7 fruit fly cellular contexts compared by ENCODE assay signal in genomic region chrX:13753101-13753758, dm6.
TF ChIP-seq lines count a peak whose summit lies in the region.

No protein-coding gene starts in this region.

- TF ChIP-seq CTCF in whole organism, embryonic (GFP tag; optimal IDR thresholded peaks at IDR 0.05; lab: Kevin White, UChicago): no peak

TF ChIP-seq in Kc167, 6 proteins besides CTCF, POLR2A, EP300 and RAD21:
- TF ChIP-seq Myc (optimal IDR thresholded peaks at IDR 0.05; lab: Kevin White, UChicago): no peak
- peak; percentile 36 for TF ChIP-seq psq (optimal IDR thresholded peaks at IDR 0.05; lab: Kevin White, UChicago)

TF ChIP-seq in whole organism, 6 proteins besides CTCF, POLR2A, EP300 and RAD21:
- TF ChIP-seq CG8478 (optimal IDR thresholded peaks at IDR 0.05; lab: Kevin White, UChicago) (no peak), usp (GFP tag; optimal IDR thresholded peaks at IDR 0.05; lab: Kevin White, UChicago) (no peak), Dll (optimal IDR thresholded peaks at IDR 0.05; lab: Kevin White, UChicago) (no peak), psq (optimal IDR thresholded peaks at IDR 0.05; lab: Kevin White, UChicago) (peak; percentile 36)

TF ChIP-seq in whole organism, adult, 20 proteins besides CTCF, POLR2A, EP300 and RAD21:
- TF ChIP-seq tj (GFP tag; optimal IDR thresholded peaks at IDR 0.05; lab: Kevin White, UChicago) (peak; percentile 96), Mnt (GFP tag; optimal IDR thresholded peaks at IDR 0.05; lab: Kevin White, UChicago) (no peak)

TF ChIP-seq in whole organism, embryonic, 481 proteins besides CTCF, POLR2A, EP300 and RAD21 (continues in another document):
- TF ChIP-seq nom (GFP tag; optimal IDR thresholded peaks at IDR 0.05; lab: Kevin White, UChicago): no peak
- TF ChIP-seq CG13296 (GFP tag; optimal IDR thresholded peaks at IDR 0.05; lab: Kevin White, UChicago): no peak
- no peak for TF ChIP-seq CG6689 (GFP tag; IDR thresholded peaks at IDR 0.05; lab: Robert Waterston, UW)
- no peak for TF ChIP-seq chif (GFP tag; optimal IDR thresholded peaks at IDR 0.05; lab: Kevin White, UChicago)
- TF ChIP-seq PHDP (tag; optimal IDR thresholded peaks at IDR 0.05; lab: Kevin White, UChicago): no peak
- TF ChIP-seq pros (GFP tag; optimal IDR thresholded peaks at IDR 0.05; lab: Kevin White, UChicago): peak; percentile 47
- 0 out of 4 replicates have a peak, but pooled peaks have one; percentile 71 for TF ChIP-seq chinmo (GFP tag; IDR thresholded peaks at IDR 0.05; lab: Robert Waterston, UW; ENCODE audit: partially characterized antibody)
- TF ChIP-seq CG32532 (GFP tag; IDR thresholded peaks at IDR 0.05; lab: Robert Waterston, UW): no peak
- TF ChIP-seq wor (GFP tag; IDR thresholded peaks at IDR 0.05; lab: Robert Waterston, UW): no peak
- no peak for TF ChIP-seq CG5180 (GFP tag; optimal IDR thresholded peaks at IDR 0.05; lab: Kevin White, UChicago)
- no peak for TF ChIP-seq CG2116 (GFP tag; optimal IDR thresholded peaks at IDR 0.05; lab: Kevin White, UChicago)
- peak; percentile 78 for TF ChIP-seq CG4360 (GFP tag; IDR thresholded peaks at IDR 0.05; lab: Robert Waterston, UW)
- no peak for TF ChIP-seq Scr (GFP tag; IDR thresholded peaks at IDR 0.05; lab: Robert Waterston, UW; ENCODE audit: partially characterized antibody)
- peak; percentile 45 for TF ChIP-seq sqz (GFP tag; optimal IDR thresholded peaks at IDR 0.05; lab: Kevin White, UChicago)
- peak; percentile 72 for TF ChIP-seq psq (GFP tag; optimal IDR thresholded peaks at IDR 0.05; lab: Kevin White, UChicago)
- TF ChIP-seq bigmax (GFP tag; optimal IDR thresholded peaks at IDR 0.05; lab: Kevin White, UChicago): peak; percentile 65
- TF ChIP-seq bbx (GFP tag; IDR thresholded peaks at IDR 0.05; lab: Robert Waterston, UW; ENCODE audit: partially characterized antibody): no peak
- TF ChIP-seq slbo (GFP tag; IDR thresholded peaks at IDR 0.05; lab: Robert Waterston, UW): no peak
- no peak for TF ChIP-seq knrl (GFP tag; IDR thresholded peaks at IDR 0.05; lab: Robert Waterston, UW; ENCODE audit: partially characterized antibody)
- no peak for TF ChIP-seq Chrac-16 (GFP tag; optimal IDR thresholded peaks at IDR 0.05; lab: Kevin White, UChicago)

TF ChIP-seq in whole organism, prepupa, 60 proteins besides CTCF, POLR2A, EP300 and RAD21:
- TF ChIP-seq Eip78C (GFP tag; lab: Kevin White, UChicago): no peak
- peak; percentile 19 for TF ChIP-seq CG6854 (GFP tag; optimal IDR thresholded peaks at IDR 0.05; lab: Kevin White, UChicago)
- TF ChIP-seq CG6163 (GFP tag; IDR thresholded peaks at IDR 0.05; lab: Robert Waterston, UW): peak; percentile 31; the same call in 2 of the 3 replicates
- TF ChIP-seq ss (GFP tag; optimal IDR thresholded peaks at IDR 0.05; lab: Kevin White, UChicago): peak in 1 of 2 experiments; percentile 5

TF ChIP-seq in whole organism, pupa, 21 proteins besides CTCF, POLR2A, EP300 and RAD21:
- TF ChIP-seq Pif1A (GFP tag; optimal IDR thresholded peaks at IDR 0.05; lab: Kevin White, UChicago) (peak; percentile 2), CG14655 (GFP tag; optimal IDR thresholded peaks at IDR 0.05; lab: Kevin White, UChicago) (no peak)

TF ChIP-seq in whole organism, wandering third instar larva, 38 proteins besides CTCF, POLR2A, EP300 and RAD21:
- TF ChIP-seq N (GFP tag; optimal IDR thresholded peaks at IDR 0.05; lab: Kevin White, UChicago): no peak
- TF ChIP-seq CG32264 (GFP tag; optimal IDR thresholded peaks at IDR 0.05; lab: Kevin White, UChicago): no peak
- TF ChIP-seq rgr (GFP tag; optimal IDR thresholded peaks at IDR 0.05; lab: Kevin White, UChicago): no peak
- no peak for TF ChIP-seq Myc (optimal IDR thresholded peaks at IDR 0.05; lab: Kevin White, UChicago)
- TF ChIP-seq CrebA (GFP tag; optimal IDR thresholded peaks at IDR 0.05; lab: Kevin White, UChicago; ENCODE audit: borderline replicate concordance): peak; percentile 29
- TF ChIP-seq GATAd (GFP tag; optimal IDR thresholded peaks at IDR 0.05; lab: Kevin White, UChicago): no peak
- no peak for TF ChIP-seq sage (GFP tag; optimal IDR thresholded peaks at IDR 0.05; lab: Kevin White, UChicago)
- no peak for TF ChIP-seq Rel (GFP tag; optimal IDR thresholded peaks at IDR 0.05; lab: Kevin White, UChicago)
- peak; percentile 78 for TF ChIP-seq Rel (tag; optimal IDR thresholded peaks at IDR 0.05; lab: Kevin White, UChicago)
- TF ChIP-seq Dif (GFP tag; optimal IDR thresholded peaks at IDR 0.05; lab: Kevin White, UChicago; ENCODE audit: partially characterized antibody): no peak
- no peak for TF ChIP-seq HLH106 (tag; optimal IDR thresholded peaks at IDR 0.05; lab: Kevin White, UChicago)
- peak; percentile 94 for TF ChIP-seq psq (GFP tag; optimal IDR thresholded peaks at IDR 0.05; lab: Kevin White, UChicago)
- no peak for TF ChIP-seq dmrt93B (GFP tag; optimal IDR thresholded peaks at IDR 0.05; lab: Kevin White, UChicago)
TF ChIP-seq in whole organism, wandering third instar larva: peak in this region for 3.
